Worm (Caenorhabditis elegans) whole organism, L4/young adult: ENCODE data around the gene Y69A2AR.51.

Experiments used
- W03F9.2 ChIP-seq: fragments of 150-350 bp; optimal IDR thresholded peaks from 2 replicates; lab custom pipeline; 2014; ENCODE audit warnings: missing biosample characterization, missing genetic modification characterization
- dao-5 ChIP-seq: sonication (generic microtip); optimal IDR thresholded peaks from 2 replicates; lab custom pipeline; 2016; ENCODE audit warnings: missing genotype, missing genetic modification characterization, moderate library complexity, missing compliant biosample characterization
- him-1 ChIP-seq: sonication (generic microtip); optimal IDR thresholded peaks from 2 replicates; lab custom pipeline; 2016; ENCODE audit warnings: missing genotype, missing genetic modification reagents, missing genetic modification characterization, missing compliant biosample characterization

ce11 chrIV:2551418-2551817, 20.8 kb upstream of the Y69A2AR.51 start, which contains the start of gene Y69A2AR.23:
- no peak for TF ChIP-seq him-1 (tag; lab: Kevin White, UChicago)
- TF ChIP-seq W03F9.2 (tag; lab: Kevin White, UChicago): no peak
- TF ChIP-seq dao-5 (tag; lab: Kevin White, UChicago): no peak
